Worm (Caenorhabditis elegans) whole organism, L4 larva: ENCODE data around the gene ZC412.5.

Experiments
- T20F7.1 ChIP-seq: fragments of 200-800 bp; sonication (Bioruptor generic); optimal IDR thresholded peaks from 2 replicates; lab custom pipeline; 2018; ENCODE audit warnings: mild to moderate bottlenecking, missing genetic modification characterization, missing compliant biosample characterization
- T26A8.4 ChIP-seq: fragments of 200-800 bp; sonication (Bioruptor generic); IDR thresholded peaks from 2 replicates; pipeline ENCODE4 v1.3.6; 2022; ENCODE audit warnings: missing genetic modification characterization, missing compliant biosample characterization
- arid-1 ChIP-seq: fragments of 200-800 bp; sonication (Bioruptor generic); conservative IDR thresholded peaks from 2 replicates; pipeline ENCODE4 v1.3.6; 2022; ENCODE audit warnings: missing genetic modification reagents, missing genetic modification characterization, missing compliant biosample characterization
- ceh-44 ChIP-seq: fragments of 200-800 bp; sonication (Bioruptor generic); IDR thresholded peaks from 2 replicates; pipeline ENCODE4 v1.3.6; 2022; ENCODE audit warnings: missing genetic modification reagents, missing genetic modification characterization, missing compliant biosample characterization
- ctbp-1 ChIP-seq: fragments of 200-800 bp; sonication (Bioruptor generic); IDR thresholded peaks from 2 replicates; pipeline ENCODE4 v1.3.6; 2022; ENCODE audit warnings: missing genetic modification reagents, missing genetic modification characterization, missing compliant biosample characterization
- daf-16 ChIP-seq, 3 experiments: sonication (generic microtip); optimal IDR thresholded peaks; 2 replicates each; lab custom pipeline; 2016 to 2017; ENCODE audit warnings: missing genetic modification characterization in 3 of 3, missing genetic modification reagents in 3 of 3, mild to moderate bottlenecking in 2 of 3, missing compliant biosample characterization in 2 of 3, missing biosample characterization in 1 of 3, moderate library complexity in 1 of 3
- daf-8 ChIP-seq: fragments of 200-800 bp; sonication (Bioruptor generic); IDR thresholded peaks from 2 replicates; pipeline ENCODE4 v1.3.6; 2022; ENCODE audit warnings: missing genetic modification characterization, missing compliant biosample characterization
- dmd-6 ChIP-seq: fragments of 200-800 bp; sonication (Bioruptor generic); IDR thresholded peaks from 2 replicates; pipeline ENCODE4 v1.3.6; 2022; ENCODE audit warnings: missing genetic modification reagents, missing genetic modification characterization, missing compliant biosample characterization
- dve-1 ChIP-seq: sonication (generic microtip); optimal IDR thresholded peaks from 2 replicates; lab custom pipeline; 2017; ENCODE audit warnings: antibody characterized with exemption, mild to moderate bottlenecking, missing genetic modification characterization, missing compliant biosample characterization; ENCODE audit not compliant: insufficient read depth
- egl-43 ChIP-seq: fragments of 200-800 bp; sonication (Bioruptor generic); IDR thresholded peaks from 2 replicates; pipeline ENCODE4 v1.3.6; 2022; ENCODE audit warnings: missing genetic modification reagents, missing genetic modification characterization, missing compliant biosample characterization
- gei-8 ChIP-seq: fragments of 200-800 bp; sonication (Bioruptor generic); optimal IDR thresholded peaks from 2 replicates; lab custom pipeline; 2018; ENCODE audit warnings: mild to moderate bottlenecking, missing genetic modification characterization, missing compliant biosample characterization
- hlh-11 ChIP-seq: fragments of 200-800 bp; sonication (Bioruptor generic); optimal IDR thresholded peaks from 2 replicates; lab custom pipeline; 2018; ENCODE audit warnings: mild to moderate bottlenecking, missing genetic modification characterization, missing compliant biosample characterization
- jun-1 ChIP-seq: fragments of 150-350 bp; optimal IDR thresholded peaks from 2 replicates; lab custom pipeline; 2014; ENCODE audit warnings: missing biosample characterization, missing genetic modification reagents, missing genetic modification characterization
- lin-38 ChIP-seq: fragments of 200-800 bp; sonication (Bioruptor generic); IDR thresholded peaks from 2 replicates; pipeline ENCODE4 v1.3.6; 2022; ENCODE audit warnings: missing genetic modification reagents, missing genetic modification characterization, missing compliant biosample characterization
- lsy-2 ChIP-seq, 2 experiments: fragments of 150-350 bp in 1 of 2; sonication (generic microtip) in 1 of 2; optimal IDR thresholded peaks; 2 replicates each; lab custom pipeline; 2014 to 2017; ENCODE audit warnings: missing biosample characterization in 2 of 2, missing genetic modification characterization in 2 of 2
- mdt-29 ChIP-seq: fragments of 200-800 bp; sonication (Bioruptor generic); IDR thresholded peaks from 2 replicates; pipeline ENCODE4 v1.3.6; 2022; ENCODE audit warnings: missing genetic modification reagents, missing genetic modification characterization, missing compliant biosample characterization
- mep-1 ChIP-seq: fragments of 150-350 bp; sonication (generic microtip); optimal IDR thresholded peaks from 3 replicates; lab custom pipeline; 2014; ENCODE audit warnings: missing biosample characterization, missing genetic modification characterization
- mes-2 ChIP-seq: sonication (generic microtip); optimal IDR thresholded peaks from 2 replicates; lab custom pipeline; 2016; ENCODE audit warnings: missing genotype, mild to moderate bottlenecking, missing genetic modification characterization, missing compliant biosample characterization; ENCODE audit not compliant: poor library complexity, severe bottlenecking
- nhr-102 ChIP-seq: sonication (generic microtip); optimal IDR thresholded peaks from 2 replicates; lab custom pipeline; 2016; ENCODE audit warnings: mild to moderate bottlenecking, missing genetic modification characterization, moderate library complexity, missing compliant biosample characterization
- nhr-25 ChIP-seq: sonication (generic microtip); optimal IDR thresholded peaks from 2 replicates; lab custom pipeline; 2017; ENCODE audit warnings: missing genetic modification characterization, mild to moderate bottlenecking, missing compliant biosample characterization, antibody characterized with exemption, moderate library complexity, borderline replicate concordance; ENCODE audit not compliant: insufficient read depth
- nhr-28 ChIP-seq: fragments of 150-350 bp; optimal IDR thresholded peaks from 2 replicates; lab custom pipeline; 2014; ENCODE audit warnings: missing biosample characterization, missing genetic modification characterization
- nhr-48 ChIP-seq: sonication (generic microtip); optimal IDR thresholded peaks from 2 replicates; lab custom pipeline; 2016; ENCODE audit warnings: mild to moderate bottlenecking, missing genetic modification characterization, missing compliant biosample characterization
- nhr-6 ChIP-seq: fragments of 150-350 bp; optimal IDR thresholded peaks from 2 replicates; lab custom pipeline; 2014; ENCODE audit warnings: missing biosample characterization, missing genetic modification characterization
- nhr-77 ChIP-seq: fragments of 150-350 bp; optimal IDR thresholded peaks from 2 replicates; lab custom pipeline; 2014; ENCODE audit warnings: missing biosample characterization, missing genetic modification characterization
- php-3 ChIP-seq: fragments of 200-800 bp; sonication (Bioruptor generic); IDR thresholded peaks from 2 replicates; pipeline ENCODE4 v1.3.6; 2022; ENCODE audit warnings: missing genetic modification reagents, missing genetic modification characterization, missing compliant biosample characterization
- pqm-1 ChIP-seq: sonication (generic microtip); optimal IDR thresholded peaks from 2 replicates; lab custom pipeline; 2017; ENCODE audit warnings: missing biosample characterization, missing genetic modification characterization
- rbr-2 ChIP-seq: sonication (generic microtip); optimal IDR thresholded peaks from 2 replicates; lab custom pipeline; 2016; ENCODE audit warnings: missing genotype, missing genetic modification characterization, missing compliant biosample characterization
- saeg-2 ChIP-seq: fragments of 200-800 bp; sonication (Bioruptor generic); IDR thresholded peaks from 2 replicates; pipeline ENCODE4 v1.3.6; 2022; ENCODE audit warnings: missing genetic modification reagents, missing genetic modification characterization, missing compliant biosample characterization
- sdz-12 ChIP-seq: fragments of 200-800 bp; sonication (Bioruptor generic); optimal IDR thresholded peaks from 2 replicates; lab custom pipeline; 2018; ENCODE audit warnings: mild to moderate bottlenecking, missing genetic modification characterization, missing compliant biosample characterization
- set-16 ChIP-seq: fragments of 200-800 bp; sonication (Bioruptor generic); IDR thresholded peaks from 2 replicates; pipeline ENCODE4 v1.3.6; 2022; ENCODE audit warnings: missing genetic modification reagents, missing genetic modification characterization, missing compliant biosample characterization
- snpc-1.2 ChIP-seq: fragments of 200-800 bp; sonication (Bioruptor generic); IDR thresholded peaks from 2 replicates; pipeline ENCODE4 v1.3.6; 2022; ENCODE audit warnings: missing genetic modification reagents, missing genetic modification characterization, missing compliant biosample characterization
- tra-1 ChIP-seq: fragments of 200-800 bp; sonication (Bioruptor generic); IDR thresholded peaks from 2 replicates; pipeline ENCODE4 v1.3.6; 2022; ENCODE audit warnings: missing genetic modification reagents, missing genetic modification characterization, missing compliant biosample characterization
- unc-62 ChIP-seq, 3 experiments: fragments of 150-350 bp in 1 of 3; sonication (generic microtip); optimal IDR thresholded peaks in 2 of 3; peaks in 1 of 3; 1 replicate in 1 of 3; 2 replicates in 2 of 3; lab custom pipeline; 2014 to 2017; ENCODE audit warnings: missing biosample characterization in 3 of 3, missing genetic modification characterization in 3 of 3, missing genetic modification reagents in 3 of 3, missing genotype in 1 of 3
- vab-7 ChIP-seq: fragments of 200-800 bp; sonication (Bioruptor generic); IDR thresholded peaks from 2 replicates; pipeline ENCODE4 v1.3.6; 2022; ENCODE audit warnings: missing genetic modification reagents, missing genetic modification characterization, missing compliant biosample characterization
- zfp-3 ChIP-seq: fragments of 200-800 bp; sonication (Bioruptor generic); conservative IDR thresholded peaks from 2 replicates; pipeline ENCODE4 v1.3.6; 2022; ENCODE audit warnings: missing genetic modification reagents, missing genetic modification characterization, missing compliant biosample characterization
- ztf-11 ChIP-seq: fragments of 150-350 bp; optimal IDR thresholded peaks from 2 replicates; lab custom pipeline; 2014; ENCODE audit warnings: missing biosample characterization, missing genetic modification characterization

The ZC412.5 gene

ce11 chrV:14830267-14831175, 44.8 kb downstream of the ZC412.5 start:
- TF ChIP-seq pqm-1 (tag; lab: Kevin White, UChicago) (peak; percentile 80), hlh-11 (tag; lab: Kevin White, UChicago) (peak; percentile 72), nhr-102 (peak; percentile 39), egl-43 (GFP tag; lab: Robert Waterston, UW) (peak; percentile 25; the same call in 1 of the 2 replicates), T26A8.4 (GFP tag; lab: Robert Waterston, UW) (peak; percentile 73), mep-1 (tag; lab: Kevin White, UChicago) (peak; percentile 36), zfp-3 (0 out of 2 replicates have a peak, but pooled peaks have one; percentile 35), lsy-2 (tag; optimal IDR thresholded peaks at IDR 0.05; lab: Kevin White, UChicago) (peak in 1 of 2 experiments; percentile 12), nhr-48 (tag; lab: Kevin White, UChicago) (peak; percentile 62), dve-1 (tag; lab: Kevin White, UChicago) (peak; percentile 73), ceh-44 (GFP tag; lab: Robert Waterston, UW) (0 out of 2 replicates have a peak, but pooled peaks have one; percentile 24), nhr-28 (tag; lab: Kevin White, UChicago) (peak; percentile 96), jun-1 (tag; lab: Kevin White, UChicago) (no peak), set-16 (GFP tag; lab: Robert Waterston, UW) (peak; percentile 52), php-3 (GFP tag; lab: Robert Waterston, UW) (0 out of 2 replicates have a peak, but pooled peaks have one; percentile 33), daf-8 (GFP tag; lab: Robert Waterston, UW) (no peak), lin-38 (GFP tag; lab: Robert Waterston, UW) (0 out of 2 replicates have a peak, but pooled peaks have one; percentile 6), snpc-1.2 (GFP tag; lab: Robert Waterston, UW) (peak; percentile 44; the same call in 1 of the 2 replicates), mdt-29 (0 out of 2 replicates have a peak, but pooled peaks have one; percentile 34), gei-8 (GFP tag; lab: Kevin White, UChicago) (no peak), sdz-12 (GFP tag; lab: Kevin White, UChicago) (peak; percentile 26), mes-2 (tag; lab: Kevin White, UChicago) (peak; percentile 48), ztf-11 (tag; lab: Kevin White, UChicago) (no peak), saeg-2 (GFP tag; lab: Robert Waterston, UW) (no peak), vab-7 (GFP tag; lab: Robert Waterston, UW) (no peak), tra-1 (GFP tag; lab: Robert Waterston, UW) (0 out of 2 replicates have a peak, but pooled peaks have one; percentile 38), arid-1 (no peak), rbr-2 (tag; lab: Kevin White, UChicago) (peak; percentile 12), nhr-25 (tag; lab: Kevin White, UChicago) (peak; percentile 9), dmd-6 (GFP tag; lab: Robert Waterston, UW) (peak; percentile 69), nhr-6 (tag; lab: Kevin White, UChicago) (peak; percentile 51), T20F7.1 (GFP tag; lab: Kevin White, UChicago) (peak; percentile 54), daf-16 (GFP tag; optimal IDR thresholded peaks at IDR 0.05; lab: Kevin White, UChicago) (no peak), daf-16 (tag; optimal IDR thresholded peaks at IDR 0.05; lab: Kevin White, UChicago) (peak; percentile 88), unc-62 (GFP tag; optimal IDR thresholded peaks at IDR 0.05 in 1 of 2; lab: Kevin White, UChicago) (peak in 1 of 2 experiments; percentile 58), unc-62 (tag; optimal IDR thresholded peaks at IDR 0.05; lab: Kevin White, UChicago) (no peak), ctbp-1 (GFP tag; lab: Robert Waterston, UW) (no peak), nhr-77 (tag; lab: Kevin White, UChicago) (peak; percentile 83)
